Fruit fly (Drosophila melanogaster) whole organism: ENCODE measurements around the gene CG16964.

Source experiments
- CG8478 ChIP-seq: fragments of >200 bp; optimal IDR thresholded peaks from 2 replicates; lab custom pipeline; 2018; ENCODE audit warnings: inconsistent platforms
- EcR ChIP-seq, 2 experiments: fragments of >200 bp; optimal IDR thresholded peaks; 2 replicates each; lab custom pipeline; 2017; ENCODE audit warnings: missing biosample characterization in 2 of 2, missing genetic modification characterization in 2 of 2, missing genetic modification reagents in 2 of 2
- psq ChIP-seq: fragments of >200 bp; optimal IDR thresholded peaks from 2 replicates; lab custom pipeline; 2017

- no peak for TF ChIP-seq EcR (GFP tag; optimal IDR thresholded peaks at IDR 0.05; lab: Kevin White, UChicago)
- TF ChIP-seq CG8478 (lab: Kevin White, UChicago): no peak
- no peak for TF ChIP-seq psq
These were observed 41.5 kb downstream of the CG16964 start for dm6 chr2L:11989210-11989609.
